Fruit fly (Drosophila melanogaster) whole organism, wandering third instar larva: ENCODE data around the gene VhaSFD.

Source experiments
- Abd-B ChIP-seq: fragments of >200 bp; optimal IDR thresholded peaks from 2 replicates; lab custom pipeline; 2017; ENCODE audit warnings: missing biosample characterization, missing genetic modification characterization
- CG32264 ChIP-seq: fragments of 200-800 bp; sonication (Bioruptor generic); optimal IDR thresholded peaks from 2 replicates; lab custom pipeline; 2016; ENCODE audit warnings: missing biosample characterization, missing genetic modification characterization
- Dfd ChIP-seq: fragments of >200 bp; optimal IDR thresholded peaks from 2 replicates; lab custom pipeline; 2017; ENCODE audit warnings: missing biosample characterization, missing genetic modification characterization
- Dif ChIP-seq: fragments of 200-275, 200-300 bp; sonication (Bioruptor generic); optimal IDR thresholded peaks from 2 replicates; lab custom pipeline; 2018; ENCODE audit warnings: missing biosample characterization, missing genetic modification characterization; ENCODE audit not compliant: partially characterized antibody
- GATAd ChIP-seq: sonication (Bioruptor generic); optimal IDR thresholded peaks from 2 replicates; lab custom pipeline; 2016; ENCODE audit warnings: missing biosample characterization, missing genetic modification characterization
- HLH106 ChIP-seq: fragments of 200-800 bp; optimal IDR thresholded peaks from 3 replicates; lab custom pipeline; 2019; ENCODE audit warnings: missing biosample characterization, mild to moderate bottlenecking, missing genetic modification characterization, moderate library complexity
- Hnf4 ChIP-seq: fragments of 200-800 bp; sonication (Bioruptor generic); optimal IDR thresholded peaks from 2 replicates; lab custom pipeline; 2016; ENCODE audit warnings: missing biosample characterization, mild to moderate bottlenecking, missing genetic modification characterization
- Hr78 ChIP-seq: fragments of >200 bp; optimal IDR thresholded peaks from 2 replicates; lab custom pipeline; 2017; ENCODE audit warnings: missing biosample characterization, missing genetic modification characterization
- Hr83 ChIP-seq: fragments of 200-300 bp; sonication (Bioruptor generic); optimal IDR thresholded peaks from 2 replicates; lab custom pipeline; 2016; ENCODE audit warnings: missing biosample characterization, mild to moderate bottlenecking, missing genetic modification characterization, moderate library complexity; ENCODE audit not compliant: poor library complexity, severe bottlenecking
- Jra ChIP-seq: sonication (Bioruptor generic); optimal IDR thresholded peaks from 2 replicates; lab custom pipeline; 2016; ENCODE audit warnings: missing biosample characterization, missing genetic modification characterization
- Rel ChIP-seq, 2 experiments: fragments of 200-800 bp; sonication (Bioruptor generic) in 1 of 2; optimal IDR thresholded peaks; 2 replicates in 1 of 2; 3 replicates in 1 of 2; lab custom pipeline; 2016 to 2019; ENCODE audit warnings: mild to moderate bottlenecking in 2 of 2, missing biosample characterization in 2 of 2, missing genetic modification characterization in 2 of 2, moderate library complexity in 1 of 2
- Vsx2 ChIP-seq: fragments of 200-300, 225-300 bp; sonication (Bioruptor generic); optimal IDR thresholded peaks from 2 replicates; lab custom pipeline; 2018; ENCODE audit warnings: missing biosample characterization, missing genetic modification characterization; ENCODE audit not compliant: partially characterized antibody
- br ChIP-seq: fragments of 200-800 bp; sonication (Bioruptor generic); optimal IDR thresholded peaks from 2 replicates; lab custom pipeline; 2016; ENCODE audit warnings: missing biosample characterization, missing genetic modification characterization
- dl ChIP-seq, 2 experiments: fragments of 175-275, 200-275 bp in 1 of 2; fragments of 200-275 bp in 1 of 2; sonication (Bioruptor generic); optimal IDR thresholded peaks; lab custom pipeline; 2018; ENCODE audit warnings: mild to moderate bottlenecking in 2 of 2, missing biosample characterization in 2 of 2, missing genetic modification characterization in 2 of 2, moderate library complexity in 2 of 2; ENCODE audit not compliant: partially characterized antibody in 2 of 2, insufficient read depth in 1 of 2
- dsf ChIP-seq: sonication (Bioruptor generic); optimal IDR thresholded peaks from 2 replicates; lab custom pipeline; 2016; ENCODE audit warnings: missing biosample characterization, missing genetic modification characterization, borderline replicate concordance
- ey ChIP-seq: fragments of 200-800 bp; sonication (Bioruptor generic); optimal IDR thresholded peaks from 2 replicates; lab custom pipeline; 2016; ENCODE audit warnings: missing biosample characterization, missing genetic modification characterization
- fru ChIP-seq: fragments of 200-800 bp; sonication (Bioruptor generic); optimal IDR thresholded peaks from 3 replicates; lab custom pipeline; 2016; ENCODE audit warnings: missing biosample characterization, mild to moderate bottlenecking, missing genetic modification characterization
- h ChIP-seq: fragments of 200-800 bp; sonication (Bioruptor generic); optimal IDR thresholded peaks from 3 replicates; lab custom pipeline; 2016; ENCODE audit warnings: missing biosample characterization, mild to moderate bottlenecking, missing genetic modification characterization
- jim ChIP-seq: fragments of 175-275, 200-325 bp; sonication (Bioruptor generic); optimal IDR thresholded peaks from 2 replicates; lab custom pipeline; 2016; ENCODE audit warnings: missing biosample characterization, mild to moderate bottlenecking, missing genetic modification characterization
- pan ChIP-seq: fragments of >200 bp; optimal IDR thresholded peaks from 2 replicates; lab custom pipeline; 2017
- psq ChIP-seq: fragments of 200-800 bp; sonication (Bioruptor generic); optimal IDR thresholded peaks from 3 replicates; lab custom pipeline; 2017; ENCODE audit warnings: missing biosample characterization, mild to moderate bottlenecking, missing genetic modification characterization, moderate library complexity
- rgr ChIP-seq: fragments of 200-800 bp; sonication (Bioruptor generic); optimal IDR thresholded peaks from 3 replicates; lab custom pipeline; 2016; ENCODE audit warnings: missing biosample characterization, mild to moderate bottlenecking, missing genetic modification characterization
- sv ChIP-seq: fragments of 200-800 bp; sonication (Bioruptor generic); optimal IDR thresholded peaks from 3 replicates; lab custom pipeline; 2016; ENCODE audit warnings: missing biosample characterization, missing genetic modification characterization
- tai ChIP-seq: sonication (Bioruptor generic); optimal IDR thresholded peaks from 2 replicates; lab custom pipeline; 2016; ENCODE audit warnings: missing biosample characterization, missing genetic modification characterization
- usp ChIP-seq: fragments of >200 bp; optimal IDR thresholded peaks from 2 replicates; lab custom pipeline; 2017; ENCODE audit warnings: missing biosample characterization, missing genetic modification characterization
- woc ChIP-seq: sonication (Bioruptor generic); optimal IDR thresholded peaks from 2 replicates; lab custom pipeline; 2016; ENCODE audit warnings: missing biosample characterization, mild to moderate bottlenecking, missing genetic modification characterization

Gene VhaSFD

dm6 chr2L:16715133-16715833 lies 12.3 kb downstream of the VhaSFD start:
- TF ChIP-seq Hr78 (GFP tag; lab: Kevin White, UChicago), result no peak
- TF ChIP-seq h (GFP tag; lab: Kevin White, UChicago), result no peak
- TF ChIP-seq Hnf4, result no peak
- TF ChIP-seq woc (GFP tag; lab: Kevin White, UChicago), result no peak
- TF ChIP-seq Jra (GFP tag; lab: Kevin White, UChicago), result no peak
- no peak for TF ChIP-seq br (GFP tag; lab: Kevin White, UChicago)
- TF ChIP-seq GATAd (GFP tag; lab: Kevin White, UChicago), result no peak
- no peak for TF ChIP-seq dl (GFP tag; optimal IDR thresholded peaks at IDR 0.05; lab: Kevin White, UChicago; ENCODE audit: insufficient read depth in 1 of 2, partially characterized antibody in 2 of 2)
- no peak for TF ChIP-seq jim
- TF ChIP-seq psq, result no peak
- no peak for TF ChIP-seq fru
- no peak for TF ChIP-seq Dif (GFP tag; lab: Kevin White, UChicago)
- TF ChIP-seq Rel (GFP tag; optimal IDR thresholded peaks at IDR 0.05; lab: Kevin White, UChicago), result no peak
- TF ChIP-seq Rel (tag; optimal IDR thresholded peaks at IDR 0.05; lab: Kevin White, UChicago), result no peak
- no peak for TF ChIP-seq CG32264 (GFP tag; lab: Kevin White, UChicago)

dm6 chr2L:16713929-16714328 lies 13.7 kb downstream of the VhaSFD start:
- TF ChIP-seq Abd-B (GFP tag; lab: Kevin White, UChicago) (no peak), pan (lab: Kevin White, UChicago) (no peak), tai (GFP tag; lab: Kevin White, UChicago) (no peak), br (GFP tag; lab: Kevin White, UChicago) (no peak), HLH106 (tag; lab: Kevin White, UChicago) (no peak), ey (GFP tag; lab: Kevin White, UChicago) (no peak), Hnf4 (no peak), Dfd (GFP tag; lab: Kevin White, UChicago) (no peak), sv (GFP tag; lab: Kevin White, UChicago) (no peak), rgr (GFP tag; lab: Kevin White, UChicago) (no peak), Vsx2 (GFP tag; lab: Kevin White, UChicago) (no peak), Hr83 (GFP tag; lab: Kevin White, UChicago) (no peak), woc (GFP tag; lab: Kevin White, UChicago) (no peak), Rel (GFP tag; optimal IDR thresholded peaks at IDR 0.05; lab: Kevin White, UChicago) (no peak), Rel (tag; optimal IDR thresholded peaks at IDR 0.05; lab: Kevin White, UChicago) (no peak), Dif (GFP tag; lab: Kevin White, UChicago) (no peak), fru (no peak), CG32264 (GFP tag; lab: Kevin White, UChicago) (no peak), dl (GFP tag; optimal IDR thresholded peaks at IDR 0.05; lab: Kevin White, UChicago; ENCODE audit: insufficient read depth in 1 of 2, partially characterized antibody in 2 of 2) (no peak), dsf (GFP tag; lab: Kevin White, UChicago) (no peak)

- no peak for TF ChIP-seq psq
- no peak for TF ChIP-seq usp (GFP tag; lab: Kevin White, UChicago)
- no peak for TF ChIP-seq GATAd (GFP tag; lab: Kevin White, UChicago)
- TF ChIP-seq Hr83 (GFP tag; lab: Kevin White, UChicago), result no peak
- no peak for TF ChIP-seq ey (GFP tag; lab: Kevin White, UChicago)
- no peak for TF ChIP-seq pan (lab: Kevin White, UChicago)
- TF ChIP-seq tai (GFP tag; lab: Kevin White, UChicago), result no peak
- no peak for TF ChIP-seq rgr (GFP tag; lab: Kevin White, UChicago)
- TF ChIP-seq dl (GFP tag; optimal IDR thresholded peaks at IDR 0.05; lab: Kevin White, UChicago; ENCODE audit: insufficient read depth in 1 of 2, partially characterized antibody in 2 of 2), result no peak
- no peak for TF ChIP-seq h (GFP tag; lab: Kevin White, UChicago)
- no peak for TF ChIP-seq Dfd (GFP tag; lab: Kevin White, UChicago)
Observed at dm6 chr2L:16711891-16712290, 15.7 kb downstream of the VhaSFD start.

dm6 chr2L:16710677-16711076 lies 16.9 kb downstream of the VhaSFD start:
- no peak for TF ChIP-seq Hr78 (GFP tag; lab: Kevin White, UChicago)
- TF ChIP-seq rgr (GFP tag; lab: Kevin White, UChicago), result no peak
- TF ChIP-seq dl (GFP tag; optimal IDR thresholded peaks at IDR 0.05; lab: Kevin White, UChicago; ENCODE audit: insufficient read depth in 1 of 2, partially characterized antibody in 2 of 2), result no peak
- no peak for TF ChIP-seq woc (GFP tag; lab: Kevin White, UChicago)
- TF ChIP-seq Dif (GFP tag; lab: Kevin White, UChicago), result no peak
- TF ChIP-seq ey (GFP tag; lab: Kevin White, UChicago), result no peak
- TF ChIP-seq sv (GFP tag; lab: Kevin White, UChicago), result no peak
